Worm (Caenorhabditis elegans) whole organism, L4/young adult: ENCODE data around the gene T28A11.2.

Experiments used
- W03F9.2 ChIP-seq: fragments of 150-350 bp; optimal IDR thresholded peaks from 2 replicates; lab custom pipeline; 2014; ENCODE audit warnings: missing biosample characterization, missing genetic modification characterization
- dao-5 ChIP-seq: sonication (generic microtip); optimal IDR thresholded peaks from 2 replicates; lab custom pipeline; 2016; ENCODE audit warnings: missing genotype, missing genetic modification characterization, moderate library complexity, missing compliant biosample characterization
- him-1 ChIP-seq: sonication (generic microtip); optimal IDR thresholded peaks from 2 replicates; lab custom pipeline; 2016; ENCODE audit warnings: missing genotype, missing genetic modification reagents, missing genetic modification characterization, missing compliant biosample characterization

ce11 chrV:3256809-3257208 is 23.4 kb upstream of the T28A11.2 start:
- TF ChIP-seq dao-5 (tag; lab: Kevin White, UChicago) (no peak), him-1 (no peak), W03F9.2 (tag; lab: Kevin White, UChicago) (no peak)
